Fruit fly (Drosophila melanogaster): ENCODE results near the gene Lint-O.

The Lint-O gene

dm6 chrX:2658258-2658853, 40.1 kb upstream of the Lint-O start (continued):
- no peak for TF ChIP-seq CG12769 (tag; optimal IDR thresholded peaks at IDR 0.05)
- peak; percentile 14 for TF ChIP-seq CG3163 (GFP tag; optimal IDR thresholded peaks at IDR 0.05)
- TF ChIP-seq CG1832 (GFP tag; optimal IDR thresholded peaks at IDR 0.05) = peak; percentile 58
- TF ChIP-seq ftz-f1 (GFP tag; optimal IDR thresholded peaks at IDR 0.05) = peak; percentile 11
- TF ChIP-seq ewg (GFP tag; optimal IDR thresholded peaks at IDR 0.05) = no peak
- TF ChIP-seq Scr (GFP tag; IDR thresholded peaks at IDR 0.05; ENCODE audit: partially characterized antibody) = 0 out of 2 replicates have a peak, but pooled peaks have one; percentile 17
- TF ChIP-seq CG17385 (GFP tag; optimal IDR thresholded peaks at IDR 0.05) = peak; percentile 64
- no peak for TF ChIP-seq CG4360 (GFP tag; IDR thresholded peaks at IDR 0.05)
- TF ChIP-seq CG13287 (GFP tag; IDR thresholded peaks at IDR 0.05; ENCODE audit: partially characterized antibody) = peak; percentile 31; the same call in 1 of the 2 replicates
- TF ChIP-seq Trl (optimal IDR thresholded peaks at IDR 0.05) = peak; percentile 58 to 93
- peak; percentile 42 for TF ChIP-seq Trl (GFP tag; optimal IDR thresholded peaks at IDR 0.05)
- peak; percentile 98 for TF ChIP-seq pfk (GFP tag; optimal IDR thresholded peaks at IDR 0.05)
- no peak for TF ChIP-seq da (GFP tag; optimal IDR thresholded peaks at IDR 0.05)
- no peak for TF ChIP-seq CG1603 (tag; optimal IDR thresholded peaks at IDR 0.05)
- TF ChIP-seq sd (tag; optimal IDR thresholded peaks at IDR 0.05) = peak; percentile 73
- TF ChIP-seq H2.0 (GFP tag; IDR thresholded peaks at IDR 0.05) = no peak
- no peak for TF ChIP-seq sima (GFP tag; optimal IDR thresholded peaks at IDR 0.05)
- peak; percentile 45 for TF ChIP-seq Blimp-1 (GFP tag; optimal IDR thresholded peaks at IDR 0.05)
- TF ChIP-seq jigr1 (GFP tag; IDR thresholded peaks at IDR 0.05) = no peak
- TF ChIP-seq CTCF (GFP tag; optimal IDR thresholded peaks at IDR 0.05) = no peak
- TF ChIP-seq CG10543 (GFP tag; optimal IDR thresholded peaks at IDR 0.05) = no peak
- TF ChIP-seq Sry-δ (GFP tag; optimal IDR thresholded peaks at IDR 0.05) = no peak
- no peak for TF ChIP-seq CG17829 (tag; optimal IDR thresholded peaks at IDR 0.05)
- TF ChIP-seq vfl (GFP tag; optimal IDR thresholded peaks at IDR 0.05) = no peak
- no peak for TF ChIP-seq CG2875 (GFP tag; optimal IDR thresholded peaks at IDR 0.05)
- no peak for TF ChIP-seq Elba2 (GFP tag; optimal IDR thresholded peaks at IDR 0.05)
- no peak for TF ChIP-seq dpn (GFP tag; optimal IDR thresholded peaks at IDR 0.05)
- TF ChIP-seq CG9437 (GFP tag; optimal IDR thresholded peaks at IDR 0.05) = no peak
- TF ChIP-seq pita (GFP tag; optimal IDR thresholded peaks at IDR 0.05) = no peak
- no peak for TF ChIP-seq az2 (GFP tag; optimal IDR thresholded peaks at IDR 0.05)
- no peak for TF ChIP-seq Nf-YA (GFP tag; IDR thresholded peaks at IDR 0.05)
- TF ChIP-seq Med (GFP tag) = peak; percentile 29
- TF ChIP-seq stwl (tag; optimal IDR thresholded peaks at IDR 0.05) = no peak
- TF ChIP-seq lbe (GFP tag; optimal IDR thresholded peaks at IDR 0.05) = peak; percentile 56
- peak; percentile 38; the same call in 1 of the 2 replicates for TF ChIP-seq vvl (GFP tag; IDR thresholded peaks at IDR 0.05)
- peak; percentile 39 for TF ChIP-seq CG18599 (GFP tag; optimal IDR thresholded peaks at IDR 0.05)
- peak; percentile 22 for TF ChIP-seq gro (GFP tag; optimal IDR thresholded peaks at IDR 0.05)
- TF ChIP-seq Adf1 (GFP tag; IDR thresholded peaks at IDR 0.05) = peak; percentile 47; the same call in 1 of the 2 replicates
- TF ChIP-seq CG31224 (GFP tag; IDR thresholded peaks at IDR 0.05) = no peak
- peak; percentile 35 for TF ChIP-seq CG13296 (GFP tag; optimal IDR thresholded peaks at IDR 0.05)
- no peak for TF ChIP-seq CG11247 (GFP tag; IDR thresholded peaks at IDR 0.05)
- peak; percentile 21 for TF ChIP-seq CG12071 (GFP tag; optimal IDR thresholded peaks at IDR 0.05)
- TF ChIP-seq lmd (GFP tag; IDR thresholded peaks at IDR 0.05) = no peak
- TF ChIP-seq chm (GFP tag; IDR thresholded peaks at IDR 0.05) = peak; percentile 24; the same call in 1 of the 2 replicates
- TF ChIP-seq CG34224 (GFP tag; IDR thresholded peaks at IDR 0.05; ENCODE audit: partially characterized antibody) = peak; percentile 42; the same call in 1 of the 3 replicates
- peak; percentile 65 for TF ChIP-seq sug (tag; optimal IDR thresholded peaks at IDR 0.05)
- peak; percentile 45 for TF ChIP-seq kay (GFP tag; optimal IDR thresholded peaks at IDR 0.05)
- TF ChIP-seq gcm (GFP tag; optimal IDR thresholded peaks at IDR 0.05) = no peak
- TF ChIP-seq exex (tag; optimal IDR thresholded peaks at IDR 0.05) = peak; percentile 72
- TF ChIP-seq Dip2 (GFP tag; IDR thresholded peaks at IDR 0.05) = no peak
- TF ChIP-seq CG17912 (GFP tag; optimal IDR thresholded peaks at IDR 0.05) = no peak
